Fruit fly (Drosophila melanogaster): ENCODE measurements around the gene CG31121.

Gene CG31121

DNA sequence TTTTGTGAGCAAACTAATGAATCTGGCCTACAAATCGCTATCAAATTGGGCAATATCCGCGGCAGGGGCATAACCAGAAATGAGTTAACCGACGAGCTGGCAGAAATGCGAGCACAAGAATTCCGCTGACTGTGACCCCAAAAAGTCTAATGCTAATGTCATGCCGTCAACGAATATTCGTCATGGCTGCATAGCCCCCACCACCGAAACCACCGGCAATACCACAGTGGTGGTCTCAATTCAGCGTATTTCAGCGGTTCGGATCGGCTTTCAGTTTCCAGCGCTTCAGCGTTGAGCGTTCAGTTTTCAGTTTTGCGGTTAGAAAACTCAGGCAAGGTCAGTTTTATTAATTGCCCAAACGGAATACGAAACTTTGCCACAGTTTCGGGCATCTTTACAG is 4.2 kb downstream of the CG31121 start:
- no peak for TF ChIP-seq N (GFP tag; optimal IDR thresholded peaks at IDR 0.05)
- TF ChIP-seq rgr (GFP tag; optimal IDR thresholded peaks at IDR 0.05) = no peak
- TF ChIP-seq woc (GFP tag; optimal IDR thresholded peaks at IDR 0.05) = no peak
- no peak for TF ChIP-seq br (GFP tag; optimal IDR thresholded peaks at IDR 0.05)
- no peak for TF ChIP-seq psq (GFP tag; optimal IDR thresholded peaks at IDR 0.05)
- no peak for TF ChIP-seq dmrt93B (GFP tag; optimal IDR thresholded peaks at IDR 0.05)
- no peak for TF ChIP-seq fru (GFP tag; optimal IDR thresholded peaks at IDR 0.05)
- TF ChIP-seq OdsH (GFP tag; optimal IDR thresholded peaks at IDR 0.05) = no peak
- TF ChIP-seq Hr78 (GFP tag; optimal IDR thresholded peaks at IDR 0.05) = no peak
- TF ChIP-seq sage (GFP tag; optimal IDR thresholded peaks at IDR 0.05) = no peak
- TF ChIP-seq Rel (GFP tag; optimal IDR thresholded peaks at IDR 0.05) = no peak
- no peak for TF ChIP-seq Rel (tag; optimal IDR thresholded peaks at IDR 0.05)
- TF ChIP-seq CG32264 (GFP tag; optimal IDR thresholded peaks at IDR 0.05) = no peak
- TF ChIP-seq Sp1 (GFP tag; optimal IDR thresholded peaks at IDR 0.05) = no peak

DNA sequence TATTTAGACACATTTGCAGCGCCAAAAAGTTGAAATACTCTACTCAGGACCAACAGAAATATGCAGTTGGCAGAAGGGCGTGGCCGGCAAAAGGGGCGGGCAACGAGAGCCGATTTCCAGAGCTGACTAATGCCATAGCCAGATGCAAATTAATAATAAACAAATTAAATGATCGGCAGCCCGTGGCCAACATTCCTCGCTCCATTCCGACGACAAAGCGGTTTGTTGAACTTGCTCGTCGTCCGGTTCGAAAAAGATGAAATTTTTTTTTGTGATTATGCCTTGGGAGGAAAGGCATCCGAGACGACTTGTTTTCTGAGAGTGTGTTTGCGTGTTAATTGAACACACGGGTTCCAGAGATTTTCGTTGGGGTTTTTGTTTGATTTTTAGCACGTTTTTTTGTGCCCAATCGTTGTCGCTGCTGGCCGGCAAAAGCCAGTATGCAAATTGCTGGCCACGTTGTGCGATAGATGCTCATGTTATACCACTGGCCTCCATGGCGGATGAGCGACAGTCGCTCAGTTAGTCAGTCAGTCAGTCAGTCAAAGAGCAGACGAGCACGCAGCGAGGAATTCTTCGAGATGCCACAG is 5.0 kb downstream of the CG31121 start:
- TF ChIP-seq h (GFP tag; optimal IDR thresholded peaks at IDR 0.05) (peak; percentile 54), jim (GFP tag; optimal IDR thresholded peaks at IDR 0.05) (no peak), br (GFP tag; optimal IDR thresholded peaks at IDR 0.05) (peak; percentile 10), tai (GFP tag; optimal IDR thresholded peaks at IDR 0.05) (no peak), Vsx2 (GFP tag; optimal IDR thresholded peaks at IDR 0.05; ENCODE audit: partially characterized antibody) (peak; percentile 10), Sp1 (GFP tag; optimal IDR thresholded peaks at IDR 0.05) (no peak), dsf (GFP tag; optimal IDR thresholded peaks at IDR 0.05; ENCODE audit: borderline replicate concordance) (no peak), Rel (GFP tag; optimal IDR thresholded peaks at IDR 0.05) (no peak), Rel (tag; optimal IDR thresholded peaks at IDR 0.05) (peak; percentile 76), CG32264 (GFP tag; optimal IDR thresholded peaks at IDR 0.05) (no peak), lola (GFP tag; optimal IDR thresholded peaks at IDR 0.05) (no peak), rgr (GFP tag; optimal IDR thresholded peaks at IDR 0.05) (no peak), OdsH (GFP tag; optimal IDR thresholded peaks at IDR 0.05) (no peak)

DNA sequence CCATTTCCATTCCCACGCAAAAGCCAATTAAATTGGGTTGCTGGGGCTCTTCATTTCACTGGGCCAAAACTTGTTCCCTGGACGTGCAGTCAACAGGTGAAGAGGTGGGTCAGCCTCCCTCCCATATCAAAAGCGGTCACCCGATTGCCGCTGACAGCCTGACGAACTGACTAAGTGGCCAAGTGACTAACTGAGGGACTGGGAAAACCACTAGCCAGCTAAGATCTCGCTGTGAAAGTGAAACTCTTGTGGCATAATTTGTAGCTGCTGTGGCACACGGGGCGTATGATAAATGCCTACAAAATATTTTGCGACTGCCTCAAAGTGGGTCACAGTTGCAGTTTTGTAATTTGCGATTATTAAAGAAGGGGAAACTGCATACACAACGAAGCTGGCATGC is 6.0 kb downstream of the CG31121 start:
- TF ChIP-seq dmrt93B (GFP tag; optimal IDR thresholded peaks at IDR 0.05) (no peak), Hr78 (GFP tag; optimal IDR thresholded peaks at IDR 0.05) (no peak), CG32264 (GFP tag; optimal IDR thresholded peaks at IDR 0.05) (no peak), sv (GFP tag; optimal IDR thresholded peaks at IDR 0.05) (no peak), CG9705 (GFP tag; optimal IDR thresholded peaks at IDR 0.05) (no peak), HLH106 (tag; optimal IDR thresholded peaks at IDR 0.05) (no peak), Vsx2 (GFP tag; optimal IDR thresholded peaks at IDR 0.05; ENCODE audit: partially characterized antibody) (no peak), ey (GFP tag; optimal IDR thresholded peaks at IDR 0.05) (no peak), Hnf4 (GFP tag; optimal IDR thresholded peaks at IDR 0.05) (no peak), Rel (GFP tag; optimal IDR thresholded peaks at IDR 0.05) (no peak), Rel (tag; optimal IDR thresholded peaks at IDR 0.05) (no peak), br (GFP tag; optimal IDR thresholded peaks at IDR 0.05) (no peak), woc (GFP tag; optimal IDR thresholded peaks at IDR 0.05) (no peak), OdsH (GFP tag; optimal IDR thresholded peaks at IDR 0.05) (no peak)

DNA sequence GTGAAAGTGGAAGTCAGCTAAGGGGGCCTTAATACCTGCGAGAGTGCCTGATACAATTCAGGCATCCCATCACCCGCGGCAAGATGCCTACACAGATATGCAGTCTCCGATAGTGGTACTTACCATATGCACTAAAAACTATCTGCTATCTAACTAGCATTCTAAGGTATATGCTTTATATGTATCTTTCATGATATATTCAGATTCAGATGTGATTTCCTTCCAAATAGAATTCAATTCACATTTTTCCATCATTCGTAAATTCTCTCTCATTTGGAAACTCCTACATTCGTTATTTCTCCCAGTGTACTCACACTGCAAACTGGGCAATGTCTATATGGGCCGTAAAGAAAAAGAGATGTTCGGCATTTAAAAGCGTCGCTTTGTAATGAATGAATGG is 7.9 kb downstream of the CG31121 start:
- no peak for TF ChIP-seq sv (GFP tag; optimal IDR thresholded peaks at IDR 0.05)
- TF ChIP-seq woc (GFP tag; optimal IDR thresholded peaks at IDR 0.05) = no peak
- no peak for TF ChIP-seq pan (optimal IDR thresholded peaks at IDR 0.05)
- TF ChIP-seq fru (GFP tag; optimal IDR thresholded peaks at IDR 0.05) = no peak
- no peak for TF ChIP-seq usp (GFP tag; optimal IDR thresholded peaks at IDR 0.05)
- no peak for TF ChIP-seq tai (GFP tag; optimal IDR thresholded peaks at IDR 0.05)
- TF ChIP-seq Hnf4 (GFP tag; optimal IDR thresholded peaks at IDR 0.05) = no peak
- no peak for TF ChIP-seq Mio (GFP tag; optimal IDR thresholded peaks at IDR 0.05)
- TF ChIP-seq CG32264 (GFP tag; optimal IDR thresholded peaks at IDR 0.05) = no peak
- no peak for TF ChIP-seq CrebA (GFP tag; optimal IDR thresholded peaks at IDR 0.05; ENCODE audit: borderline replicate concordance)
- TF ChIP-seq Abd-B (GFP tag; optimal IDR thresholded peaks at IDR 0.05) = no peak
- no peak for TF ChIP-seq jim (GFP tag; optimal IDR thresholded peaks at IDR 0.05)
- TF ChIP-seq brk (GFP tag; optimal IDR thresholded peaks at IDR 0.05) = no peak
- no peak for TF ChIP-seq N (GFP tag; optimal IDR thresholded peaks at IDR 0.05)
- TF ChIP-seq dsf (GFP tag; optimal IDR thresholded peaks at IDR 0.05; ENCODE audit: borderline replicate concordance) = no peak
- no peak for TF ChIP-seq Dif (GFP tag; optimal IDR thresholded peaks at IDR 0.05; ENCODE audit: partially characterized antibody)
- TF ChIP-seq Jra (GFP tag; optimal IDR thresholded peaks at IDR 0.05) = no peak
- no peak for TF ChIP-seq Vsx2 (GFP tag; optimal IDR thresholded peaks at IDR 0.05; ENCODE audit: partially characterized antibody)
- TF ChIP-seq dmrt93B (GFP tag; optimal IDR thresholded peaks at IDR 0.05) = no peak
